Fruit fly (Drosophila melanogaster) whole organism, wandering third instar larva: ENCODE results near the gene mtSSB.
"Not testable (repeated sequence)": the region's sequence is repeated elsewhere in the genome, so short reads cannot be mapped to it uniquely, and the experiment has no call there.

Experiments used
- GATAd ChIP-seq: sonication (Bioruptor generic); optimal IDR thresholded peaks from 2 replicates; lab custom pipeline; 2016; ENCODE audit warnings: missing biosample characterization, missing genetic modification characterization
- Rel ChIP-seq, 2 experiments: fragments of 200-800 bp; sonication (Bioruptor generic) in 1 of 2; optimal IDR thresholded peaks; 2 replicates in 1 of 2; 3 replicates in 1 of 2; lab custom pipeline; 2016 to 2019; ENCODE audit warnings: mild to moderate bottlenecking in 2 of 2, missing biosample characterization in 2 of 2, missing genetic modification characterization in 2 of 2, moderate library complexity in 1 of 2
- br ChIP-seq: fragments of 200-800 bp; sonication (Bioruptor generic); optimal IDR thresholded peaks from 2 replicates; lab custom pipeline; 2016; ENCODE audit warnings: missing biosample characterization, missing genetic modification characterization
- brk ChIP-seq: fragments of 200-800 bp; sonication (Bioruptor generic); optimal IDR thresholded peaks from 2 replicates; lab custom pipeline; 2016; ENCODE audit warnings: missing biosample characterization, mild to moderate bottlenecking, missing genetic modification characterization
- dmrt93B ChIP-seq: fragments of 200-800 bp; sonication (Bioruptor generic); optimal IDR thresholded peaks from 2 replicates; lab custom pipeline; 2018; ENCODE audit warnings: missing biosample characterization, mild to moderate bottlenecking, missing genetic modification characterization
- fru ChIP-seq: fragments of 200-800 bp; sonication (Bioruptor generic); optimal IDR thresholded peaks from 3 replicates; lab custom pipeline; 2016; ENCODE audit warnings: missing biosample characterization, mild to moderate bottlenecking, missing genetic modification characterization
- jim ChIP-seq: fragments of 175-275, 200-325 bp; sonication (Bioruptor generic); optimal IDR thresholded peaks from 2 replicates; lab custom pipeline; 2016; ENCODE audit warnings: missing biosample characterization, mild to moderate bottlenecking, missing genetic modification characterization
- pan ChIP-seq: fragments of >200 bp; optimal IDR thresholded peaks from 2 replicates; lab custom pipeline; 2017
- psq ChIP-seq: fragments of 200-800 bp; sonication (Bioruptor generic); optimal IDR thresholded peaks from 3 replicates; lab custom pipeline; 2017; ENCODE audit warnings: missing biosample characterization, mild to moderate bottlenecking, missing genetic modification characterization, moderate library complexity
- rgr ChIP-seq: fragments of 200-800 bp; sonication (Bioruptor generic); optimal IDR thresholded peaks from 3 replicates; lab custom pipeline; 2016; ENCODE audit warnings: missing biosample characterization, mild to moderate bottlenecking, missing genetic modification characterization
- woc ChIP-seq: sonication (Bioruptor generic); optimal IDR thresholded peaks from 2 replicates; lab custom pipeline; 2016; ENCODE audit warnings: missing biosample characterization, mild to moderate bottlenecking, missing genetic modification characterization

DNA sequence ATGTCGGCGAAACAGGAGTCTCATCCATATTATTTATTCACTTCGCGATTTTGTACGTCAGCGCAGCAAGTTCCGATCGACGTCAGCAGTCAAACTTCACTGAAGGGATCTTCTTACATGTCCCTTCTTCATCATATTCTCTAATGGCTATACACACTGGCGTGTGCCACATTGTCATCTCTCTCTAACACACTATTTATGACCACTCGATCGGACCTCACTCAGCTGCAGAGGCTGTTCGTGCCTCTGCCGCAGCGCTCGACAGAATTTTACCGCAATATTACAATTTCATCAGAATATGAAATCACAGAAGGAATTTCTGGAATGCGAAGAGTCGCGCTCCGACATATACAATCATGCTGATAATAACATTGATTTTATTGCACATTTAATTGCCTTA, 15.6 kb downstream of the mtSSB start, which contains the start of gene Bin1:
- TF ChIP-seq pan (lab: Kevin White, UChicago); woc (GFP tag; lab: Kevin White, UChicago); jim (GFP tag; lab: Kevin White, UChicago); Rel (GFP tag; optimal IDR thresholded peaks at IDR 0.05; lab: Kevin White, UChicago); Rel (tag; optimal IDR thresholded peaks at IDR 0.05; lab: Kevin White, UChicago); brk (GFP tag; lab: Kevin White, UChicago); br (GFP tag; lab: Kevin White, UChicago); GATAd; fru; dmrt93B; rgr (GFP tag; lab: Kevin White, UChicago); psq (GFP tag; lab: Kevin White, UChicago): not testable (repeated sequence)
